Worm (Caenorhabditis elegans) whole organism, late embryonic: ENCODE data around the gene R160.14.

Experiments used
- dve-1 ChIP-seq: sonication (generic microtip); optimal IDR thresholded peaks from 2 replicates; lab custom pipeline; 2017; ENCODE audit warnings: antibody characterized with exemption, mild to moderate bottlenecking, missing genetic modification characterization, missing compliant biosample characterization
- nfya-1 ChIP-seq: sonication (generic microtip); optimal IDR thresholded peaks from 2 replicates; lab custom pipeline; 2017; ENCODE audit warnings: missing genetic modification characterization, mild to moderate bottlenecking, missing compliant biosample characterization, antibody characterized with exemption, moderate library complexity

ce11 chrX:4386493-4386892, 14.6 kb upstream of the R160.14 start:
- no peak for TF ChIP-seq dve-1 (tag; lab: Kevin White, UChicago)
- TF ChIP-seq nfya-1 (tag; lab: Kevin White, UChicago), result no peak
